Fruit fly (Drosophila melanogaster) S2 (cell line): ENCODE measurements around the gene CG3987.

ENCODE experiments used
- CG8478 ChIP-seq: fragments of >200 bp; optimal IDR thresholded peaks from 2 replicates; lab custom pipeline; 2018
- CTCF ChIP-seq, 2 experiments: fragments of >200 bp; optimal IDR thresholded peaks; 2 replicates each; lab custom pipeline; 2018

DNA sequence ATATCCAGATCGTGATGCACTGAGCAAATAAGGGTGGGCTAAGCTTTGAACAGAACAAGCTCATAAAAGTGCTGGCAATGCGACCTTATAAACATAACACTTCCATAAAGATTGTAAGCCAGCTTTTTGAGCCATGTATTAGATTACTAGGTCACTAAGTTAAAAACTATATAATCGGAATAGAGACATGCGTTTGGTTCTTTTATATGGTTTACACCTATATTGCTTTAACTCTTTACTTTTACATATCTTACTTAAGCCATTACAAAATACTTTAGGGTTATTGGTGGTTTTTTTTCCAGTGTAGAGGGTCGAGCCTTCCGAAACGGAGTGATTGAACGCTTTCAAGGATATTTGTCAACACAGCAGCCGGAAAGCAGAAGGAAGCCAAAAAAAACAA, 47.4 kb upstream of the CG3987 start:
- TF ChIP-seq CG8478 (lab: Kevin White, UChicago) (no peak), CTCF (optimal IDR thresholded peaks at IDR 0.05; lab: Kevin White, UChicago) (no peak)
